Worm (Caenorhabditis elegans) whole organism, L2 larva: ENCODE measurements around the gene crb-3.

Experiments
- C34F6.9 ChIP-seq: fragments of 150-350 bp; optimal IDR thresholded peaks from 2 replicates; lab custom pipeline; 2014; ENCODE audit warnings: missing biosample characterization, missing genetic modification characterization
- F13H6.1 ChIP-seq: sonication (generic microtip); optimal IDR thresholded peaks from 2 replicates; lab custom pipeline; 2016; ENCODE audit warnings: missing genetic modification characterization, missing compliant biosample characterization
- ZK546.5 ChIP-seq: sonication (generic microtip); optimal IDR thresholded peaks from 2 replicates; lab custom pipeline; 2017; ENCODE audit warnings: missing biosample characterization, missing genetic modification characterization
- alr-1 ChIP-seq: fragments of 150-350 bp; optimal IDR thresholded peaks from 2 replicates; lab custom pipeline; 2014; ENCODE audit warnings: missing biosample characterization, missing genetic modification characterization
- ama-1 ChIP-seq: fragments of 150-350 bp; optimal IDR thresholded peaks from 2 replicates; lab custom pipeline; 2018; ENCODE audit warnings: inconsistent platforms
- blmp-1 ChIP-seq: sonication (generic microtip); optimal IDR thresholded peaks from 2 replicates; lab custom pipeline; 2017; ENCODE audit warnings: missing genetic modification characterization, mild to moderate bottlenecking, missing compliant biosample characterization, antibody characterized with exemption, moderate library complexity; ENCODE audit not compliant: insufficient read depth
- ceh-16 ChIP-seq: fragments of 150-350 bp; optimal IDR thresholded peaks from 2 replicates; lab custom pipeline; 2014; ENCODE audit warnings: missing biosample characterization, missing genetic modification characterization
- ceh-82 ChIP-seq: fragments of 150-350 bp; optimal IDR thresholded peaks from 2 replicates; lab custom pipeline; 2014; ENCODE audit warnings: missing biosample characterization, missing genetic modification characterization
- crh-2 ChIP-seq: sonication (generic microtip); optimal IDR thresholded peaks from 2 replicates; lab custom pipeline; 2017; ENCODE audit warnings: missing biosample characterization, missing genetic modification characterization
- elt-1 ChIP-seq: fragments of 150-350 bp; optimal IDR thresholded peaks from 2 replicates; lab custom pipeline; 2014; ENCODE audit warnings: missing biosample characterization, missing genetic modification characterization
- elt-3 ChIP-seq: sonication (generic microtip); optimal IDR thresholded peaks from 2 replicates; lab custom pipeline; 2017; ENCODE audit warnings: missing biosample characterization, missing genetic modification characterization
- gmeb-1 ChIP-seq: fragments of 150-350 bp; optimal IDR thresholded peaks from 2 replicates; lab custom pipeline; 2014; ENCODE audit warnings: missing biosample characterization, missing genetic modification characterization
- lsy-2 ChIP-seq, 2 experiments: fragments of 150-350 bp in 1 of 2; sonication (generic microtip) in 1 of 2; optimal IDR thresholded peaks; 2 replicates each; lab custom pipeline; 2014 to 2017; ENCODE audit warnings: missing biosample characterization in 2 of 2, missing genetic modification characterization in 2 of 2
- mab-5 ChIP-seq: fragments of 150-350 bp; optimal IDR thresholded peaks from 2 replicates; lab custom pipeline; 2014; ENCODE audit warnings: missing biosample characterization, missing genetic modification characterization
- mbf-1 ChIP-seq: sonication (generic microtip); optimal IDR thresholded peaks from 2 replicates; lab custom pipeline; 2017; ENCODE audit warnings: missing biosample characterization, missing genetic modification characterization
- mdl-1 ChIP-seq, 2 experiments: fragments of 150-350 bp in 1 of 2; sonication (generic microtip) in 1 of 2; optimal IDR thresholded peaks; 2 replicates each; lab custom pipeline; 2017; ENCODE audit warnings: missing biosample characterization in 2 of 2, missing genetic modification characterization in 2 of 2
- nhr-10 ChIP-seq: sonication (generic microtip); optimal IDR thresholded peaks from 2 replicates; lab custom pipeline; 2017; ENCODE audit warnings: missing biosample characterization, missing genetic modification characterization
- nhr-11 ChIP-seq: fragments of 150-350 bp; optimal IDR thresholded peaks from 2 replicates; lab custom pipeline; 2014; ENCODE audit warnings: missing biosample characterization, missing genetic modification characterization
- nhr-129 ChIP-seq: fragments of 150-350 bp; optimal IDR thresholded peaks from 2 replicates; lab custom pipeline; 2014; ENCODE audit warnings: missing biosample characterization, missing genetic modification characterization
- nhr-21 ChIP-seq: fragments of 150-350 bp; optimal IDR thresholded peaks from 2 replicates; lab custom pipeline; 2014; ENCODE audit warnings: missing biosample characterization, missing genetic modification characterization
- nhr-23 ChIP-seq: fragments of 150-350 bp; optimal IDR thresholded peaks from 2 replicates; lab custom pipeline; 2014; ENCODE audit warnings: missing biosample characterization, missing genetic modification reagents, missing genetic modification characterization
- nhr-25 ChIP-seq: fragments of 150-350 bp; sonication (generic microtip); optimal IDR thresholded peaks from 3 replicates; lab custom pipeline; 2014; ENCODE audit warnings: missing biosample characterization, missing genetic modification characterization
- nhr-6 ChIP-seq: fragments of 150-350 bp; optimal IDR thresholded peaks from 2 replicates; lab custom pipeline; 2014; ENCODE audit warnings: missing biosample characterization, missing genetic modification characterization
- peb-1 ChIP-seq: fragments of 150-350 bp; optimal IDR thresholded peaks from 2 replicates; lab custom pipeline; 2014; ENCODE audit warnings: missing biosample characterization, missing genetic modification characterization
- sma-3 ChIP-seq: sonication (generic microtip); optimal IDR thresholded peaks from 2 replicates; lab custom pipeline; 2016; ENCODE audit warnings: missing genetic modification reagents, missing genetic modification characterization, missing compliant biosample characterization
- sma-9 ChIP-seq, 2 experiments: fragments of 150-350 bp in 1 of 2; sonication (generic microtip) in 1 of 2; optimal IDR thresholded peaks; 2 replicates each; lab custom pipeline; 2014 to 2016; ENCODE audit warnings: missing genetic modification characterization in 2 of 2, mild to moderate bottlenecking in 1 of 2, missing biosample characterization in 1 of 2, missing compliant biosample characterization in 1 of 2, missing genetic modification reagents in 1 of 2, moderate library complexity in 1 of 2
- unc-39 ChIP-seq: fragments of 150-350 bp; optimal IDR thresholded peaks from 2 replicates; lab custom pipeline; 2014; ENCODE audit warnings: missing biosample characterization, missing genetic modification characterization
- unc-62 ChIP-seq: fragments of 150-350 bp; optimal IDR thresholded peaks from 2 replicates; lab custom pipeline; 2014; ENCODE audit warnings: missing biosample characterization, missing genetic modification reagents, missing genetic modification characterization
- zag-1 ChIP-seq: fragments of 150-350 bp; optimal IDR thresholded peaks from 2 replicates; lab custom pipeline; 2014; ENCODE audit warnings: missing biosample characterization, missing genetic modification characterization
- ztf-1 ChIP-seq: fragments of 200-800 bp; sonication (Bioruptor generic); conservative IDR thresholded peaks from 2 replicates; pipeline ENCODE4 v1.3.6; 2022; ENCODE audit warnings: missing genetic modification characterization, missing compliant biosample characterization
- ztf-4 ChIP-seq: fragments of 150-350 bp; optimal IDR thresholded peaks from 2 replicates; lab custom pipeline; 2014; ENCODE audit warnings: missing biosample characterization, missing genetic modification characterization

crb-3 gene

ce11 chrX:9234518-9234917 is 30.9 kb downstream of the crb-3 start, which contains the start of gene col-175:
col-175 (minus strand) TSS chrX:9234618.
- TF ChIP-seq nhr-6, result no peak
- no peak for TF ChIP-seq lsy-2 (tag; optimal IDR thresholded peaks at IDR 0.05; lab: Kevin White, UChicago)
- no peak for TF ChIP-seq ama-1 (lab: Kevin White, UChicago)
- TF ChIP-seq ceh-16 (tag; lab: Kevin White, UChicago), result no peak
- no peak for TF ChIP-seq crh-2
- TF ChIP-seq gmeb-1 (tag; lab: Kevin White, UChicago), result no peak
- TF ChIP-seq elt-1 (tag; lab: Kevin White, UChicago), result no peak
- no peak for TF ChIP-seq ZK546.5 (tag; lab: Kevin White, UChicago)
- TF ChIP-seq unc-62 (GFP tag; lab: Kevin White, UChicago), result no peak
- TF ChIP-seq sma-9 (GFP tag; optimal IDR thresholded peaks at IDR 0.05; lab: Kevin White, UChicago), result no peak
- no peak for TF ChIP-seq sma-9 (tag; optimal IDR thresholded peaks at IDR 0.05; lab: Kevin White, UChicago)
- no peak for TF ChIP-seq nhr-10 (tag; lab: Kevin White, UChicago)

- peak; percentile 31 for TF ChIP-seq nhr-21
- TF ChIP-seq mdl-1 (tag; optimal IDR thresholded peaks at IDR 0.05; lab: Kevin White, UChicago), result no peak
Measured at ce11 chrX:9237708-9238107, 34.1 kb downstream of the crb-3 start.

ce11 chrX:9238692-9239091 is 35.1 kb downstream of the crb-3 start:
- TF ChIP-seq peb-1 (no peak), nhr-11 (tag; lab: Kevin White, UChicago) (no peak), sma-9 (GFP tag; optimal IDR thresholded peaks at IDR 0.05; lab: Kevin White, UChicago) (peak; percentile 25), sma-9 (tag; optimal IDR thresholded peaks at IDR 0.05; lab: Kevin White, UChicago) (no peak), nhr-6 (no peak)

- TF ChIP-seq gmeb-1 (tag; lab: Kevin White, UChicago) (no peak), unc-39 (no peak), C34F6.9 (no peak), nhr-129 (tag; lab: Kevin White, UChicago) (no peak), nhr-21 (no peak), ztf-4 (tag; lab: Kevin White, UChicago) (no peak), ztf-1 (GFP tag; lab: Robert Waterston, UW) (no peak)
Measured at ce11 chrX:9242123-9242522, 38.6 kb downstream of the crb-3 start, which contains the start of gene lgc-4. lgc-4 (minus strand) TSS chrX:9242223.

- TF ChIP-seq unc-62 (GFP tag; lab: Kevin White, UChicago), result no peak
- no peak for TF ChIP-seq zag-1
- TF ChIP-seq mbf-1 (tag; lab: Kevin White, UChicago), result no peak
- no peak for TF ChIP-seq crh-2
- TF ChIP-seq nhr-129 (tag; lab: Kevin White, UChicago), result no peak
- no peak for TF ChIP-seq C34F6.9
- TF ChIP-seq ceh-82, result no peak
- TF ChIP-seq alr-1 (tag; lab: Kevin White, UChicago), result no peak
Measured at ce11 chrX:9243257-9243656, 39.7 kb downstream of the crb-3 start, which contains the start of gene gpa-12. gpa-12 (plus strand) TSS chrX:9243557.

ce11 chrX:9246625-9247024 is 43.1 kb downstream of the crb-3 start:
- TF ChIP-seq unc-39 (no peak), mab-5 (no peak), nhr-25 (tag; lab: Kevin White, UChicago) (peak; percentile 74), sma-9 (GFP tag; optimal IDR thresholded peaks at IDR 0.05; lab: Kevin White, UChicago) (peak; percentile 57), sma-9 (tag; optimal IDR thresholded peaks at IDR 0.05; lab: Kevin White, UChicago) (no peak), crh-2 (peak; percentile 4), F13H6.1 (tag; lab: Kevin White, UChicago) (no peak), sma-3 (GFP tag; lab: Kevin White, UChicago) (peak; percentile 4), gmeb-1 (tag; lab: Kevin White, UChicago) (no peak), nhr-23 (tag; lab: Kevin White, UChicago) (no peak), blmp-1 (tag; lab: Kevin White, UChicago) (peak; percentile 7), elt-3 (no peak)
